Worm (Caenorhabditis elegans) whole organism, early embryonic: ENCODE data around the gene ZC196.5.

Experiments used
- B0310.2 ChIP-seq: sonication (generic microtip); optimal IDR thresholded peaks from 2 replicates; lab custom pipeline; 2016; ENCODE audit warnings: mild to moderate bottlenecking, missing genetic modification characterization, missing compliant biosample characterization
- ama-1 ChIP-seq: fragments of 150-350 bp; optimal IDR thresholded peaks from 2 replicates; lab custom pipeline; 2014
- ceh-13 ChIP-seq: fragments of 200-800 bp; sonication (Bioruptor generic); optimal IDR thresholded peaks from 2 replicates; lab custom pipeline; 2018; ENCODE audit warnings: mild to moderate bottlenecking, missing genetic modification characterization, missing compliant biosample characterization
- hmg-4 ChIP-seq: fragments of 200-800 bp; sonication (Bioruptor generic); optimal IDR thresholded peaks from 2 replicates; lab custom pipeline; 2018; ENCODE audit warnings: mild to moderate bottlenecking, missing genetic modification characterization, missing compliant biosample characterization
- tbx-37 ChIP-seq: fragments of 200-800 bp; sonication (Bioruptor generic); conservative IDR thresholded peaks from 2 replicates; pipeline ENCODE4 v1.3.6; 2022; ENCODE audit warnings: missing genetic modification reagents, missing genetic modification characterization, missing compliant biosample characterization

ZC196.5 gene

ce11 chrV:8782112-8782511 lies 52.9 kb downstream of the ZC196.5 start:
- TF ChIP-seq B0310.2 (tag; lab: Kevin White, UChicago) (no peak), hmg-4 (no peak), ama-1 (lab: Kevin White, UChicago) (no peak), ceh-13 (no peak), tbx-37 (0 out of 2 replicates have a peak, but pooled peaks have one; percentile 10)
